Worm (Caenorhabditis elegans): ENCODE results near the gene fbxa-181.

fbxa-181 gene

DNA sequence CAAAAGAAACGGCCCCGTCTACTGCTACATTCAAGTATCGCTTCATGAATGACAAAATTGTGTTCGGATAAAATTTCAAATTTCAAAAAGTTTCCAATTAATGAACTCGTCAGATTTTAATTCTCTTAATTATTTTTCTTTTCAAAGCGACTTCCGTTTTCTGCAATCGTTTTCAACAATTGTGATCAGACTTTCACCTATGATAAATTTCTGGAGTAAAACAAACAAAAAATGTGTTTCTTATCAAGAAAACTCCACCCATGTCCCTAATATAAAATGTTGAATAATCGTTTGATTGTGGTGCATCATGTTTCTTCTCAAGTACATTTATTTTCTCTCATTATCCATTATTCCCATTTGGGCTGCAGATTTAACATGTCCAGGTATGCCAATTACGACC lies 45.5 kb downstream of the fbxa-181 start, which contains the start of gene F20G2.5:
Gene F20G2.5 (plus strand): TSS at position 301 of the 400 bp plus-strand sequence.
- no peak for TF ChIP-seq pqm-1 (tag; optimal IDR thresholded peaks at IDR 0.05)
- no peak for TF ChIP-seq unc-42 (tag; optimal IDR thresholded peaks at IDR 0.05)
- TF ChIP-seq hlh-8 (tag; optimal IDR thresholded peaks at IDR 0.05), result no peak
- TF ChIP-seq hlh-13 (GFP tag; optimal IDR thresholded peaks at IDR 0.05), result no peak
- no peak for TF ChIP-seq F13H6.1 (tag; optimal IDR thresholded peaks at IDR 0.05)
- TF ChIP-seq ceh-18 (tag; optimal IDR thresholded peaks at IDR 0.05), result no peak
- no peak for TF ChIP-seq tbx-2 (tag; optimal IDR thresholded peaks at IDR 0.05)

DNA sequence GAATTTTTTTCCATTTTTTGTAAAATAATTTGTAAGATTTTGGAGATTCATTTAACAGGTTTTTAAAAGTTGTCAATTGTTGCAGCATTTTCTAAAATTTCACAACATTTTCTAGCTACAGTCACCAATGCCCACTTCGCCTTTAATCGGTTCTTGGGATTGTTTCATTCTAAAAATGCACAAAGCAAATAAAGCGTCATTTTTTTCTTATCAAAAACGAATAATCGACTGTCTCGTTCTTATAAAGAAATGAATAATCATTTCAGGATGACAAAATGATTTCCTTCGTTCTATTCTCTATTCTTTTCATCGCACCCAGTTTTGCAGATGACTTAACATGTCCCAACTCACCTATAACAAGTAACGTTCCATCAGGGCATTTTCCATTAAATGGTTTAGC lies 49.9 kb downstream of the fbxa-181 start, which contains the start of gene F53C11.1:
Gene F53C11.1 (plus strand): TSS at position 268 of the 400 bp plus-strand sequence.
- TF ChIP-seq T23F11.4 (GFP tag; optimal IDR thresholded peaks at IDR 0.05) (no peak), pat-9 (tag; optimal IDR thresholded peaks at IDR 0.05) (no peak)
